Worm (Caenorhabditis elegans): ENCODE results near the gene C50A2.3.
"Not testable (repeated sequence)": the region's sequence is repeated elsewhere in the genome, so short reads cannot be mapped to it uniquely, and the experiment has no call there.

- TF ChIP-seq tbp1 (GFP tag; optimal IDR thresholded peaks at IDR 0.05); pha-4 (tag; optimal IDR thresholded peaks at IDR 0.05); mcd-1 (GFP tag; IDR thresholded peaks at IDR 0.05); pbrm-1 (GFP tag; IDR thresholded peaks at IDR 0.05); cebp-1 (GFP tag; IDR thresholded peaks at IDR 0.05); cebp-1 (tag; optimal IDR thresholded peaks at IDR 0.05); somi-1 (GFP tag; optimal IDR thresholded peaks at IDR 0.05); athp-1 (tag; optimal IDR thresholded peaks at IDR 0.05); snpc-4 (GFP tag; optimal IDR thresholded peaks at IDR 0.05); snpc-4 (tag; optimal IDR thresholded peaks at IDR 0.05): not testable (repeated sequence)
These were observed 4.1 kb downstream of the C50A2.3 start for ce11 chrIV:1153695-1154094.
